Worm (Caenorhabditis elegans) whole organism, midembryonic: ENCODE data around the gene chch-3.
"Not testable (repeated sequence)": the region's sequence is repeated elsewhere in the genome, so short reads cannot be mapped to it uniquely, and the experiment has no call there.

Source experiments
- T22C8.4 ChIP-seq: fragments of 200-800 bp; sonication (Bioruptor generic); IDR thresholded peaks from 2 replicates; pipeline ENCODE4 v1.3.6; 2022; ENCODE audit warnings: missing genetic modification characterization, missing compliant biosample characterization
- cog-1 ChIP-seq: sonication (generic microtip); optimal IDR thresholded peaks from 2 replicates; lab custom pipeline; 2016; ENCODE audit warnings: missing genetic modification characterization, missing compliant biosample characterization
- med-1 ChIP-seq: sonication (generic microtip); optimal IDR thresholded peaks from 2 replicates; lab custom pipeline; 2017; ENCODE audit warnings: missing genetic modification characterization, mild to moderate bottlenecking, missing compliant biosample characterization, antibody characterized with exemption, missing genetic modification reagents; ENCODE audit not compliant: insufficient read depth
- ref-1 ChIP-seq: fragments of 200-800 bp; sonication (Bioruptor generic); conservative IDR thresholded peaks from 2 replicates; pipeline ENCODE4 v1.3.6; 2022; ENCODE audit warnings: missing genetic modification reagents, missing genetic modification characterization, missing compliant biosample characterization
- ztf-23 ChIP-seq: fragments of 200-800 bp; sonication (Bioruptor generic); IDR thresholded peaks from 2 replicates; pipeline ENCODE4 v1.3.6; 2022; ENCODE audit warnings: missing genetic modification reagents, missing genetic modification characterization, missing compliant biosample characterization
- ztf-29 ChIP-seq: fragments of 200-800 bp; sonication (Bioruptor generic); IDR thresholded peaks from 2 replicates; pipeline ENCODE4 v1.3.6; 2022; ENCODE audit warnings: missing genetic modification reagents, missing genetic modification characterization, missing compliant biosample characterization

ce11 chrII:9452172-9452571, 35.4 kb downstream of the chch-3 start, which contains the start of gene R09D1.12:
- not testable (repeated sequence) for TF ChIP-seq ref-1 (GFP tag; lab: Robert Waterston, UW); ztf-23; ztf-29 (GFP tag; lab: Robert Waterston, UW); T22C8.4 (GFP tag; lab: Robert Waterston, UW); cog-1; med-1
